Fruit fly (Drosophila melanogaster): ENCODE measurements around the gene eIF4E1.
A peak's percentile ranks its signal among the peaks of the same experiment; 100 is the strongest.

Gene eIF4E1

dm6 chr3L:9381602-9382001 lies 20.7 kb downstream of the eIF4E1 start, which contains the start of gene Hsp23 (continued):
- TF ChIP-seq D19A (tag; optimal IDR thresholded peaks at IDR 0.05) (peak; percentile 11), Blimp-1 (GFP tag; optimal IDR thresholded peaks at IDR 0.05) (peak; percentile 68), CG10462 (GFP tag; optimal IDR thresholded peaks at IDR 0.05) (no peak), Scr (GFP tag; IDR thresholded peaks at IDR 0.05; ENCODE audit: partially characterized antibody) (peak; percentile 44), Dll (GFP tag; IDR thresholded peaks at IDR 0.05; ENCODE audit: partially characterized antibody) (peak; percentile 39; the same call in 1 of the 4 replicates), PHDP (tag; optimal IDR thresholded peaks at IDR 0.05) (no peak), CG34224 (GFP tag; IDR thresholded peaks at IDR 0.05; ENCODE audit: partially characterized antibody) (peak; percentile 30; the same call in 1 of the 3 replicates), CG3163 (GFP tag; optimal IDR thresholded peaks at IDR 0.05) (no peak), CG6765 (GFP tag; optimal IDR thresholded peaks at IDR 0.05) (no peak), amos (GFP tag; IDR thresholded peaks at IDR 0.05; ENCODE audit: partially characterized antibody) (peak; percentile 37; the same call in 1 of the 2 replicates), CG7786 (GFP tag; optimal IDR thresholded peaks at IDR 0.05) (no peak), onecut (GFP tag; IDR thresholded peaks at IDR 0.05) (peak; percentile 29; the same call in 1 of the 2 replicates), CG6791 (GFP tag; IDR thresholded peaks at IDR 0.05; ENCODE audit: partially characterized antibody) (peak; percentile 57; the same call in 2 of the 3 replicates), CG10321 (GFP tag; IDR thresholded peaks at IDR 0.05) (no peak), CG10543 (GFP tag; optimal IDR thresholded peaks at IDR 0.05) (peak; percentile 17), Med (GFP tag) (peak; percentile 64), Drgx (GFP tag; IDR thresholded peaks at IDR 0.05) (peak; percentile 6; the same call in 1 of the 2 replicates), toy (GFP tag; IDR thresholded peaks at IDR 0.05) (no peak), nom (GFP tag; optimal IDR thresholded peaks at IDR 0.05) (peak; percentile 42), sna (GFP tag; IDR thresholded peaks at IDR 0.05; ENCODE audit: partially characterized antibody) (peak; percentile 38; the same call in 1 of the 2 replicates), CG30020 (tag; optimal IDR thresholded peaks at IDR 0.05) (peak; percentile 21), Rfx (GFP tag; IDR thresholded peaks at IDR 0.05) (peak; percentile 24; the same call in 1 of the 2 replicates), lov (optimal IDR thresholded peaks at IDR 0.05) (no peak), lov (GFP tag; IDR thresholded peaks at IDR 0.05) (no peak), Opbp (GFP tag; IDR thresholded peaks at IDR 0.05; ENCODE audit: partially characterized antibody) (peak; percentile 54; the same call in 2 of the 3 replicates), corto (GFP tag; optimal IDR thresholded peaks at IDR 0.05) (peak; percentile 24), CG2199 (GFP tag; IDR thresholded peaks at IDR 0.05) (peak; percentile 50; the same call in 1 of the 3 replicates)

DNA sequence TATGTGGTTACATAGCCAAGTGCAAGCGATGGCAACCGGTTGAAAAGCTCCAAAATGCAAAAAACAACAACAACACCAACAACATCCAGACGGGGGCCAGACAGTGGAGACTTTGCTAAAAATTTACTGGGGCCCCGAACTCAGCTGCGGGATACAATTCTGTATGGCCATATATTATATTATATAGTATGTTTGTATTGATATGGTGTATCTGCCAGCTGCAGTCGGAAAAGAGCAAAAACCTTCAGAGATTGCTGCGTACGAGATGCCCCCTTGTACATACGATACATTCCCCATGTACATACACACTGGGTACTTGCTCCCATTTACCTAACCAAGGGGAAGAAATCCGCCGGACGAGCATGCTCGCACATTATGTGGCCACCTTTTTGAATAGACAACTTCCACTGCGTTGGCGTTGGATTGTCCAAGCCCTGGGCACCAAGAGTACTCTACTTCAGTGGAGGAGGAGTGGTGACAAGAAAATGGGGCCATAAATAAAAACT lies 21.9 kb downstream of the eIF4E1 start:
- TF ChIP-seq Ets97D (GFP tag; optimal IDR thresholded peaks at IDR 0.05) (no peak), schlank (tag; optimal IDR thresholded peaks at IDR 0.05) (no peak), lbe (GFP tag; optimal IDR thresholded peaks at IDR 0.05) (peak; percentile 16), nom (GFP tag; optimal IDR thresholded peaks at IDR 0.05) (peak; percentile 41), Drgx (GFP tag; IDR thresholded peaks at IDR 0.05) (peak; percentile 2; the same call in 1 of the 2 replicates), Med (GFP tag) (peak; percentile 30), dmrt11E (tag; optimal IDR thresholded peaks at IDR 0.05) (no peak), CG3995 (GFP tag; optimal IDR thresholded peaks at IDR 0.05) (no peak), Doc3 (GFP tag; IDR thresholded peaks at IDR 0.05; ENCODE audit: partially characterized antibody) (0 out of 3 replicates have a peak, but pooled peaks have one; percentile 19), Pdp1 (GFP tag; optimal IDR thresholded peaks at IDR 0.05) (peak in 1 of 2 experiments; percentile 16), mirr (GFP tag; optimal IDR thresholded peaks at IDR 0.05) (no peak), pum (GFP tag; optimal IDR thresholded peaks at IDR 0.05) (no peak), CG18011 (GFP tag; optimal IDR thresholded peaks at IDR 0.05) (peak; percentile 9), CG17912 (GFP tag; optimal IDR thresholded peaks at IDR 0.05) (peak; percentile 12), NC2α (GFP tag; optimal IDR thresholded peaks at IDR 0.05) (no peak), CG4730 (GFP tag; IDR thresholded peaks at IDR 0.05) (no peak)
